Worm (Caenorhabditis elegans): ENCODE data around the gene nsy-1.
A peak's percentile ranks its signal among the peaks of the same experiment; 100 is the strongest.

The nsy-1 gene

ce11 chrII:5018578-5018977 is 4.0 kb upstream of the nsy-1 start:
- no peak for TF ChIP-seq sem-4 (tag; optimal IDR thresholded peaks at IDR 0.05)
- TF ChIP-seq ceh-16 (tag; optimal IDR thresholded peaks at IDR 0.05): no peak
- TF ChIP-seq ztf-11 (tag; optimal IDR thresholded peaks at IDR 0.05): no peak
- no peak for TF ChIP-seq Y55F3AM.14 (GFP tag; optimal IDR thresholded peaks at IDR 0.05)
- TF ChIP-seq zag-1 (tag; optimal IDR thresholded peaks at IDR 0.05): no peak
- no peak for TF ChIP-seq nhr-25 (tag; optimal IDR thresholded peaks at IDR 0.05)
- TF ChIP-seq nhr-12 (tag; optimal IDR thresholded peaks at IDR 0.05): no peak
- no peak for TF ChIP-seq nhr-77 (tag; optimal IDR thresholded peaks at IDR 0.05)
- TF ChIP-seq skn-1 (tag; optimal IDR thresholded peaks at IDR 0.05): no peak
- no peak for TF ChIP-seq ztf-1 (GFP tag; conservative IDR thresholded peaks at IDR 0.05)
- TF ChIP-seq elt-3 (tag; optimal IDR thresholded peaks at IDR 0.05): no peak

- no peak for TF ChIP-seq aly-2 (tag; optimal IDR thresholded peaks at IDR 0.05)
- no peak for TF ChIP-seq unc-39 (tag; optimal IDR thresholded peaks at IDR 0.05)
- no peak for TF ChIP-seq peb-1 (tag; optimal IDR thresholded peaks at IDR 0.05)
- TF ChIP-seq ztf-1 (GFP tag; conservative IDR thresholded peaks at IDR 0.05): no peak
- TF ChIP-seq nhr-237 (tag; optimal IDR thresholded peaks at IDR 0.05): no peak
- no peak for TF ChIP-seq mbf-1 (tag; optimal IDR thresholded peaks at IDR 0.05)
- no peak for TF ChIP-seq unc-55 (GFP tag; optimal IDR thresholded peaks at IDR 0.05)
- TF ChIP-seq unc-62 (GFP tag; optimal IDR thresholded peaks at IDR 0.05): no peak
- TF ChIP-seq nhr-25 (tag; optimal IDR thresholded peaks at IDR 0.05): peak; percentile 67
- no peak for TF ChIP-seq ztf-4 (tag; optimal IDR thresholded peaks at IDR 0.05)
- TF ChIP-seq egl-27 (tag; optimal IDR thresholded peaks at IDR 0.05): no peak
- TF ChIP-seq Y55F3AM.14 (GFP tag; optimal IDR thresholded peaks at IDR 0.05): no peak
- no peak for TF ChIP-seq lin-13 (GFP tag; optimal IDR thresholded peaks at IDR 0.05)
- TF ChIP-seq sma-9 (GFP tag; optimal IDR thresholded peaks at IDR 0.05): peak; percentile 62
- TF ChIP-seq sma-9 (tag; optimal IDR thresholded peaks at IDR 0.05): no peak
- no peak for TF ChIP-seq lin-11 (tag; optimal IDR thresholded peaks at IDR 0.05)
- TF ChIP-seq zag-1 (tag; optimal IDR thresholded peaks at IDR 0.05): no peak
- no peak for TF ChIP-seq ZK546.5 (tag; optimal IDR thresholded peaks at IDR 0.05)
- no peak for TF ChIP-seq alr-1 (tag; optimal IDR thresholded peaks at IDR 0.05)
- no peak for TF ChIP-seq mab-5 (tag; optimal IDR thresholded peaks at IDR 0.05)
- TF ChIP-seq lin-39 (tag; optimal IDR thresholded peaks at IDR 0.05): no peak
- no peak for TF ChIP-seq elt-1 (tag; optimal IDR thresholded peaks at IDR 0.05)
- TF ChIP-seq F13H6.1 (tag; optimal IDR thresholded peaks at IDR 0.05): no peak
- peak; percentile 34 for TF ChIP-seq nhr-129 (tag; optimal IDR thresholded peaks at IDR 0.05)
- no peak for TF ChIP-seq dmd-4 (tag; optimal IDR thresholded peaks at IDR 0.05)
- no peak for TF ChIP-seq nhr-10 (tag; optimal IDR thresholded peaks at IDR 0.05)
- no peak for TF ChIP-seq ama-1 (optimal IDR thresholded peaks at IDR 0.05)
- TF ChIP-seq nhr-6 (tag; optimal IDR thresholded peaks at IDR 0.05): no peak
- no peak for TF ChIP-seq R02D3.7 (tag; optimal IDR thresholded peaks at IDR 0.05)
- TF ChIP-seq nhr-77 (tag; optimal IDR thresholded peaks at IDR 0.05): no peak
- peak; percentile 54 for TF ChIP-seq nhr-21 (tag; optimal IDR thresholded peaks at IDR 0.05)
- no peak for TF ChIP-seq C34F6.9 (tag; optimal IDR thresholded peaks at IDR 0.05)
- TF ChIP-seq crh-2 (tag; optimal IDR thresholded peaks at IDR 0.05): peak; percentile 68
- no peak for TF ChIP-seq nhr-12 (tag; optimal IDR thresholded peaks at IDR 0.05)
- TF ChIP-seq lsy-2 (tag; optimal IDR thresholded peaks at IDR 0.05): peak in 1 of 2 experiments; percentile 43
- TF ChIP-seq ceh-82 (tag; optimal IDR thresholded peaks at IDR 0.05): no peak
- TF ChIP-seq ceh-16 (tag; optimal IDR thresholded peaks at IDR 0.05): no peak
- no peak for TF ChIP-seq nhr-11 (tag; optimal IDR thresholded peaks at IDR 0.05)
- peak; percentile 34 for TF ChIP-seq sma-3 (GFP tag; optimal IDR thresholded peaks at IDR 0.05)
- peak; percentile 14 for TF ChIP-seq sem-4 (tag; optimal IDR thresholded peaks at IDR 0.05)
- TF ChIP-seq ztf-11 (tag; optimal IDR thresholded peaks at IDR 0.05): no peak
- peak; percentile 9 for TF ChIP-seq gmeb-1 (tag; optimal IDR thresholded peaks at IDR 0.05)
- no peak for TF ChIP-seq elt-3 (tag; optimal IDR thresholded peaks at IDR 0.05)
- TF ChIP-seq blmp-1 (tag; optimal IDR thresholded peaks at IDR 0.05; ENCODE audit: insufficient read depth): peak; percentile 53
- TF ChIP-seq snpc-4 (tag; optimal IDR thresholded peaks at IDR 0.05): no peak
- TF ChIP-seq mdl-1 (tag; optimal IDR thresholded peaks at IDR 0.05): no peak
- TF ChIP-seq skn-1 (tag; optimal IDR thresholded peaks at IDR 0.05): no peak
- TF ChIP-seq nhr-23 (tag; optimal IDR thresholded peaks at IDR 0.05): no peak
- TF ChIP-seq fos-1 (tag; optimal IDR thresholded peaks at IDR 0.05): peak; percentile 79
These were observed 3.0 kb upstream of the nsy-1 start for ce11 chrII:5019389-5020108.

All from whole organism, L2 larva.